In the genomic region with DNA sequence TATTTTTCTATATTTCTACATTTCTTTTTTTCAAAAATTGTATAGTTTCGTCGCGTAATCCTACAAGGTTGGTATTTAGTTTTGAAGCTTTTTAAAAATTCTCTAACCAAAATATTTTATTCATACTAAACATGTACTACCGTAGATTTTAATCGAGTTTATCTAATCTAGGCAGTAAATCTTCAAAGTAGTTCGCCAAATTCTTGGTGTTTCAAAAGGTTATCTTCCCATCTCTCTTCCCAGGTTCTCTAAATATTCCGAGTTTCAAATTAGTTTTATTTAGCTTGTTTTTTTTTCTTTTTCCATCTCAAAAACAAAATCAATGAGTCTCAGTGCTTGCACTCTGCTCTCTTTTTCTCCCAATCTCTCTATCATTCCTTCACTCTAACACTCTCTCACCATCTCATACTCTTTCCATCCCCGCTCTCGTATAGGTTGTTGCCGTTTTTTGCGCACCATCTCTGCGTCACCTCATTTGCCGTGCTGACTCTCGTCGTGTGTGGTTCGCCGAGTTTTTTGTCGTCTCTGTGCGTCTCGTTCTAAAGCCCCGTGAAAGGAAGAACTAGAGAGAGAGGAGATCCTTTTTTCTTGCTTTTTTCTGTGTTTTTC, we compare ENCODE assay signal across 2 worm cellular contexts.
TF ChIP-seq lines count a peak whose summit lies in the region.

No protein-coding gene starts in this region.

TF ChIP-seq in whole organism, L4 larva, 104 proteins besides CTCF, POLR2A, EP300 and RAD21 (continued from another document):
- no peak for TF ChIP-seq ztf-11 (tag; optimal IDR thresholded peaks at IDR 0.05; lab: Kevin White, UChicago)
- no peak for TF ChIP-seq Y75B8A.6 (GFP tag; IDR thresholded peaks at IDR 0.05; lab: Robert Waterston, UW)
- TF ChIP-seq T20F7.1 (GFP tag; optimal IDR thresholded peaks at IDR 0.05; lab: Kevin White, UChicago): no peak
- no peak for TF ChIP-seq skn-1 (tag; optimal IDR thresholded peaks at IDR 0.05; lab: Kevin White, UChicago)
- peak; percentile 11 to 19 for TF ChIP-seq daf-16 (GFP tag; optimal IDR thresholded peaks at IDR 0.05; lab: Kevin White, UChicago)
- peak; percentile 74 for TF ChIP-seq daf-16 (tag; optimal IDR thresholded peaks at IDR 0.05; lab: Kevin White, UChicago)
- no peak for TF ChIP-seq lir-3 (tag; optimal IDR thresholded peaks at IDR 0.05; lab: Kevin White, UChicago)
- TF ChIP-seq lin-39 (tag; optimal IDR thresholded peaks at IDR 0.05; lab: Kevin White, UChicago): no peak
- peak; percentile 69 for TF ChIP-seq mes-2 (tag; optimal IDR thresholded peaks at IDR 0.05; lab: Kevin White, UChicago; ENCODE audit: poor library complexity, severe bottlenecking)
- TF ChIP-seq arid-1 (GFP tag; conservative IDR thresholded peaks at IDR 0.05; lab: Robert Waterston, UW): 0 out of 2 replicates have a peak, but pooled peaks have one; percentile 23
- TF ChIP-seq R02D3.7 (tag; optimal IDR thresholded peaks at IDR 0.05; lab: Kevin White, UChicago): no peak
- no peak for TF ChIP-seq ceh-32 (tag; optimal IDR thresholded peaks at IDR 0.05; lab: Kevin White, UChicago; ENCODE audit: poor library complexity)
- no peak for TF ChIP-seq fos-1 (tag; optimal IDR thresholded peaks at IDR 0.05; lab: Kevin White, UChicago)
- TF ChIP-seq zfp-3 (GFP tag; conservative IDR thresholded peaks at IDR 0.05; lab: Robert Waterston, UW): no peak
- TF ChIP-seq snpc-1.2 (GFP tag; IDR thresholded peaks at IDR 0.05; lab: Robert Waterston, UW): no peak
- no peak for TF ChIP-seq F49E8.2 (tag; optimal IDR thresholded peaks at IDR 0.05; lab: Kevin White, UChicago; ENCODE audit: borderline replicate concordance)
- no peak for TF ChIP-seq spr-3 (GFP tag; optimal IDR thresholded peaks at IDR 0.05; lab: Kevin White, UChicago)
- TF ChIP-seq lsy-2 (tag; optimal IDR thresholded peaks at IDR 0.05; lab: Kevin White, UChicago): peak; percentile 57 to 76
- TF ChIP-seq ceh-82 (tag; optimal IDR thresholded peaks at IDR 0.05; lab: Kevin White, UChicago): no peak
- no peak for TF ChIP-seq unc-39 (tag; optimal IDR thresholded peaks at IDR 0.05; lab: Kevin White, UChicago)
- TF ChIP-seq Y48G9A.11 (GFP tag; IDR thresholded peaks at IDR 0.05; lab: Robert Waterston, UW): no peak
- no peak for TF ChIP-seq F44E2.7 (GFP tag; IDR thresholded peaks at IDR 0.05; lab: Robert Waterston, UW)
- no peak for TF ChIP-seq nhr-42 (GFP tag; IDR thresholded peaks at IDR 0.05; lab: Robert Waterston, UW)
- peak; percentile 72 for TF ChIP-seq nhr-28 (tag; optimal IDR thresholded peaks at IDR 0.05; lab: Kevin White, UChicago)
- no peak for TF ChIP-seq ceh-44 (GFP tag; IDR thresholded peaks at IDR 0.05; lab: Robert Waterston, UW)
- TF ChIP-seq hlh-30 (tag; optimal IDR thresholded peaks at IDR 0.05; lab: Kevin White, UChicago; ENCODE audit: insufficient read depth): peak; percentile 77
- TF ChIP-seq D1046.2 (GFP tag; IDR thresholded peaks at IDR 0.05; lab: Robert Waterston, UW): no peak
- TF ChIP-seq nhr-77 (tag; optimal IDR thresholded peaks at IDR 0.05; lab: Kevin White, UChicago): no peak
- TF ChIP-seq nhr-25 (tag; optimal IDR thresholded peaks at IDR 0.05; lab: Kevin White, UChicago; ENCODE audit: borderline replicate concordance, insufficient read depth): no peak
- peak in 1 of 2 experiments; percentile 63 for TF ChIP-seq unc-62 (GFP tag; optimal IDR thresholded peaks at IDR 0.05 in 1 of 2; lab: Kevin White, UChicago)
- TF ChIP-seq unc-62 (tag; optimal IDR thresholded peaks at IDR 0.05; lab: Kevin White, UChicago): no peak
- TF ChIP-seq dmd-9 (GFP tag; IDR thresholded peaks at IDR 0.05; lab: Robert Waterston, UW): no peak
- TF ChIP-seq attf-4 (tag; optimal IDR thresholded peaks at IDR 0.05; lab: Kevin White, UChicago): no peak
- TF ChIP-seq F37D6.2 (tag; optimal IDR thresholded peaks at IDR 0.05; lab: Kevin White, UChicago): peak; percentile 5
- TF ChIP-seq F26F4.8 (GFP tag; conservative IDR thresholded peaks at IDR 0.05; lab: Robert Waterston, UW): no peak
- peak; percentile 12 for TF ChIP-seq duxl-1 (tag; optimal IDR thresholded peaks at IDR 0.05; lab: Kevin White, UChicago; ENCODE audit: poor library complexity)
- TF ChIP-seq daf-19 (GFP tag; conservative IDR thresholded peaks at IDR 0.05; lab: Robert Waterston, UW): no peak
- peak in 1 of 2 experiments; percentile 20 for TF ChIP-seq ZK546.5 (tag; optimal IDR thresholded peaks at IDR 0.05; lab: Kevin White, UChicago)
- peak; percentile 32 for TF ChIP-seq nhr-48 (tag; optimal IDR thresholded peaks at IDR 0.05; lab: Kevin White, UChicago)
- no peak for TF ChIP-seq madf-5 (GFP tag; IDR thresholded peaks at IDR 0.05; lab: Robert Waterston, UW)
- peak; percentile 44; the same call in 1 of the 2 replicates for TF ChIP-seq set-16 (GFP tag; IDR thresholded peaks at IDR 0.05; lab: Robert Waterston, UW)
- no peak for TF ChIP-seq nhr-111 (GFP tag; optimal IDR thresholded peaks at IDR 0.05; lab: Kevin White, UChicago)
- no peak for TF ChIP-seq snpc-4 (tag; optimal IDR thresholded peaks at IDR 0.05; lab: Kevin White, UChicago)
- no peak for TF ChIP-seq ceh-62 (tag; optimal IDR thresholded peaks at IDR 0.05; lab: Kevin White, UChicago)
- TF ChIP-seq nhr-6 (tag; optimal IDR thresholded peaks at IDR 0.05; lab: Kevin White, UChicago): peak; percentile 21
- TF ChIP-seq ceh-20 (GFP tag; IDR thresholded peaks at IDR 0.05; lab: Robert Waterston, UW): peak; percentile 44
- peak; percentile 78 for TF ChIP-seq dve-1 (tag; optimal IDR thresholded peaks at IDR 0.05; lab: Kevin White, UChicago; ENCODE audit: insufficient read depth)
- TF ChIP-seq pqm-1 (tag; optimal IDR thresholded peaks at IDR 0.05; lab: Kevin White, UChicago): no peak
- TF ChIP-seq vab-7 (GFP tag; IDR thresholded peaks at IDR 0.05; lab: Robert Waterston, UW): no peak
- TF ChIP-seq mdt-29 (GFP tag; IDR thresholded peaks at IDR 0.05; lab: Robert Waterston, UW): no peak

TF ChIP-seq in whole organism, late embryonic, 69 proteins besides CTCF, POLR2A, EP300 and RAD21 (continued from another document):
- peak; percentile 79 for TF ChIP-seq ceh-31 (tag; optimal IDR thresholded peaks at IDR 0.05; lab: Kevin White, UChicago)
- TF ChIP-seq Y22D7AL.16 (tag; optimal IDR thresholded peaks at IDR 0.05; lab: Kevin White, UChicago): no peak
- no peak for TF ChIP-seq dmd-4 (tag; optimal IDR thresholded peaks at IDR 0.05; lab: Kevin White, UChicago; ENCODE audit: borderline replicate concordance)
- TF ChIP-seq hlh-13 (GFP tag; optimal IDR thresholded peaks at IDR 0.05; lab: Kevin White, UChicago): no peak
- no peak for TF ChIP-seq pat-9 (tag; optimal IDR thresholded peaks at IDR 0.05; lab: Kevin White, UChicago)
- TF ChIP-seq lim-6 (tag; optimal IDR thresholded peaks at IDR 0.05; lab: Kevin White, UChicago): no peak
- TF ChIP-seq fax-1 (tag; optimal IDR thresholded peaks at IDR 0.05; lab: Kevin White, UChicago): no peak
